Comparison of ENCODE assay signal across 2 fruit fly cellular contexts in genomic region chr2L:12469235-12469634, dm6.
A peak's percentile ranks its signal among the peaks of the same experiment; 100 is the strongest.
TF ChIP-seq lines count a peak whose summit lies in the region.

No protein-coding gene starts in this region.

- no peak for TF ChIP-seq CTCF in whole organism, embryonic (GFP tag; optimal IDR thresholded peaks at IDR 0.05; lab: Kevin White, UChicago)

TF ChIP-seq in whole organism, embryonic, 481 proteins besides CTCF, POLR2A, EP300 and RAD21 (continues in another document):
- TF ChIP-seq hb (GFP tag; IDR thresholded peaks at IDR 0.05; lab: Robert Waterston, UW; ENCODE audit: partially characterized antibody), result no peak
- no peak for TF ChIP-seq CG2116 (GFP tag; optimal IDR thresholded peaks at IDR 0.05; lab: Kevin White, UChicago)
- no peak for TF ChIP-seq CG12769 (tag; optimal IDR thresholded peaks at IDR 0.05; lab: Kevin White, UChicago)
- no peak for TF ChIP-seq CG34224 (GFP tag; IDR thresholded peaks at IDR 0.05; lab: Robert Waterston, UW; ENCODE audit: partially characterized antibody)
- no peak for TF ChIP-seq CG15696 (tag; optimal IDR thresholded peaks at IDR 0.05; lab: Kevin White, UChicago)
- TF ChIP-seq Atf6 (GFP tag; IDR thresholded peaks at IDR 0.05; lab: Robert Waterston, UW), result no peak
- TF ChIP-seq CG43689 (GFP tag; IDR thresholded peaks at IDR 0.05; lab: Robert Waterston, UW), result no peak
- no peak for TF ChIP-seq kay (GFP tag; optimal IDR thresholded peaks at IDR 0.05; lab: Kevin White, UChicago)
- TF ChIP-seq pros (GFP tag; optimal IDR thresholded peaks at IDR 0.05; lab: Kevin White, UChicago), result no peak
- TF ChIP-seq CG7987 (GFP tag; optimal IDR thresholded peaks at IDR 0.05; lab: Kevin White, UChicago), result peak; percentile 40
- TF ChIP-seq CG14014 (GFP tag; IDR thresholded peaks at IDR 0.05; lab: Robert Waterston, UW), result no peak
- TF ChIP-seq zen (tag; optimal IDR thresholded peaks at IDR 0.05; lab: Kevin White, UChicago), result no peak
- TF ChIP-seq vnd (GFP tag; IDR thresholded peaks at IDR 0.05; lab: Robert Waterston, UW; ENCODE audit: partially characterized antibody), result no peak
- no peak for TF ChIP-seq PHDP (tag; optimal IDR thresholded peaks at IDR 0.05; lab: Kevin White, UChicago)
- no peak for TF ChIP-seq Sox100B (GFP tag; optimal IDR thresholded peaks at IDR 0.05; lab: Kevin White, UChicago)
- no peak for TF ChIP-seq run (tag; optimal IDR thresholded peaks at IDR 0.05; lab: Kevin White, UChicago)
- no peak for TF ChIP-seq Dek (tag; optimal IDR thresholded peaks at IDR 0.05; lab: Kevin White, UChicago)
- no peak for TF ChIP-seq Nf-YA (GFP tag; IDR thresholded peaks at IDR 0.05; lab: Robert Waterston, UW)
- peak; percentile 8 for TF ChIP-seq Med (GFP tag; lab: Kevin White, UChicago)
- TF ChIP-seq CG12236 (GFP tag; optimal IDR thresholded peaks at IDR 0.05; lab: Kevin White, UChicago), result no peak
- no peak for TF ChIP-seq CG1603 (tag; optimal IDR thresholded peaks at IDR 0.05; lab: Kevin White, UChicago)
- no peak for TF ChIP-seq row (GFP tag; IDR thresholded peaks at IDR 0.05; lab: Robert Waterston, UW)
- peak; percentile 55; the same call in 2 of the 3 replicates for TF ChIP-seq sr (GFP tag; IDR thresholded peaks at IDR 0.05; lab: Robert Waterston, UW)
- no peak for TF ChIP-seq pb (GFP tag; optimal IDR thresholded peaks at IDR 0.05; lab: Kevin White, UChicago)
- TF ChIP-seq CG11696 (GFP tag; IDR thresholded peaks at IDR 0.05; lab: Robert Waterston, UW), result no peak
- peak; percentile 75; the same call in 2 of the 4 replicates for TF ChIP-seq chinmo (GFP tag; IDR thresholded peaks at IDR 0.05; lab: Robert Waterston, UW; ENCODE audit: partially characterized antibody)
- no peak for TF ChIP-seq Chrac-16 (GFP tag; optimal IDR thresholded peaks at IDR 0.05; lab: Kevin White, UChicago)
- TF ChIP-seq klu (GFP tag; IDR thresholded peaks at IDR 0.05; lab: Robert Waterston, UW), result no peak
- no peak for TF ChIP-seq yki (optimal IDR thresholded peaks at IDR 0.05; lab: Kevin White, UChicago)
- TF ChIP-seq grn (GFP tag; optimal IDR thresholded peaks at IDR 0.05; lab: Kevin White, UChicago), result peak; percentile 56
- TF ChIP-seq CG1233 (GFP tag; optimal IDR thresholded peaks at IDR 0.05; lab: Kevin White, UChicago), result no peak
- TF ChIP-seq CG33213 (GFP tag; optimal IDR thresholded peaks at IDR 0.05; lab: Kevin White, UChicago), result no peak
- TF ChIP-seq Atf-2 (GFP tag; optimal IDR thresholded peaks at IDR 0.05; lab: Kevin White, UChicago), result no peak
- TF ChIP-seq CG16813 (GFP tag; IDR thresholded peaks at IDR 0.05; lab: Robert Waterston, UW; ENCODE audit: partially characterized antibody), result no peak
- no peak for TF ChIP-seq sd (tag; optimal IDR thresholded peaks at IDR 0.05; lab: Kevin White, UChicago)
- no peak for TF ChIP-seq onecut (GFP tag; IDR thresholded peaks at IDR 0.05; lab: Robert Waterston, UW)
- TF ChIP-seq CG14441 (GFP tag; IDR thresholded peaks at IDR 0.05; lab: Robert Waterston, UW), result no peak
- TF ChIP-seq CG4730 (GFP tag; IDR thresholded peaks at IDR 0.05; lab: Robert Waterston, UW), result no peak
- TF ChIP-seq Ets65A (GFP tag; lab: Kevin White, UChicago), result no peak
- TF ChIP-seq B-H1 (GFP tag; IDR thresholded peaks at IDR 0.05; lab: Robert Waterston, UW), result no peak
- 0 out of 2 replicates have a peak, but pooled peaks have one; percentile 1 for TF ChIP-seq CG9932 (GFP tag; IDR thresholded peaks at IDR 0.05; lab: Robert Waterston, UW)
- peak; percentile 19; the same call in 1 of the 2 replicates for TF ChIP-seq sob (GFP tag; IDR thresholded peaks at IDR 0.05; lab: Robert Waterston, UW)
- TF ChIP-seq CG17802 (tag; optimal IDR thresholded peaks at IDR 0.05; lab: Kevin White, UChicago), result no peak
- no peak for TF ChIP-seq NFAT (GFP tag; IDR thresholded peaks at IDR 0.05; lab: Robert Waterston, UW)
- peak; percentile 20; the same call in 1 of the 2 replicates for TF ChIP-seq chm (GFP tag; IDR thresholded peaks at IDR 0.05; lab: Robert Waterston, UW)
- TF ChIP-seq phol (tag; optimal IDR thresholded peaks at IDR 0.05; lab: Kevin White, UChicago), result no peak
- TF ChIP-seq seq (GFP tag; IDR thresholded peaks at IDR 0.05; lab: Robert Waterston, UW), result 0 out of 2 replicates have a peak, but pooled peaks have one; percentile 30

TF ChIP-seq in whole organism, wandering third instar larva, 38 proteins besides CTCF, POLR2A, EP300 and RAD21:
- TF ChIP-seq h (GFP tag; optimal IDR thresholded peaks at IDR 0.05; lab: Kevin White, UChicago) (peak; percentile 59), br (GFP tag; optimal IDR thresholded peaks at IDR 0.05; lab: Kevin White, UChicago) (no peak)
TF ChIP-seq in whole organism, wandering third instar larva: peak in this region for 1.

Comparison
In these comparisons a context has a peak if more than half of its experiments do, and no peak if none do; other contexts are left out.
1. Of the 10 proteins assayed by ChIP-seq in both whole organism, embryonic and whole organism, wandering third instar larva: peak only in whole organism, embryonic: none; only in whole organism, wandering third instar larva: h; in both: none; in neither: 9.